Fruit fly (Drosophila melanogaster) whole organism, embryonic: Measurements from ENCODE around the gene CG5071.

Source experiments
- Adf1 ChIP-seq: fragments of 200-800 bp; sonication (Bioruptor generic); IDR thresholded peaks from 2 replicates; pipeline ENCODE4 v1.3.6; 2022; ENCODE audit warnings: missing biosample characterization, missing genetic modification characterization
- CG10267 ChIP-seq: fragments of 200-800 bp; sonication (Bioruptor generic); optimal IDR thresholded peaks from 2 replicates; lab custom pipeline; 2018; ENCODE audit warnings: missing biosample characterization, mild to moderate bottlenecking, missing genetic modification characterization, moderate library complexity
- CG11504 ChIP-seq: fragments of 200-800 bp; sonication (Bioruptor generic); optimal IDR thresholded peaks from 3 replicates; lab custom pipeline; 2019; ENCODE audit warnings: missing biosample characterization, mild to moderate bottlenecking, missing genetic modification characterization, moderate library complexity
- CG11696 ChIP-seq: fragments of 200-800 bp; sonication (Bioruptor generic); IDR thresholded peaks from 2 replicates; pipeline ENCODE4 v1.3.6; 2022; ENCODE audit warnings: missing biosample characterization, missing genetic modification characterization
- CG13296 ChIP-seq: fragments of 200-800 bp; sonication (Bioruptor generic); optimal IDR thresholded peaks from 3 replicates; lab custom pipeline; 2018; ENCODE audit warnings: missing biosample characterization, mild to moderate bottlenecking, missing genetic modification characterization
- CG14860 ChIP-seq: fragments of 200-800 bp; sonication (Bioruptor generic); IDR thresholded peaks from 3 replicates; pipeline ENCODE4 v1.3.6; 2022; ENCODE audit warnings: missing biosample characterization, missing genetic modification characterization; ENCODE audit not compliant: partially characterized antibody
- CG1529 ChIP-seq: fragments of 200-800 bp; sonication (Bioruptor generic); optimal IDR thresholded peaks from 3 replicates; lab custom pipeline; 2018; ENCODE audit warnings: missing biosample characterization, missing genetic modification characterization
- CG1602 ChIP-seq: fragments of 200-800 bp; sonication (Bioruptor generic); optimal IDR thresholded peaks from 3 replicates; lab custom pipeline; 2016; ENCODE audit warnings: missing biosample characterization, missing genetic modification characterization
- CG17186 ChIP-seq: fragments of 200-800 bp; sonication (Bioruptor generic); optimal IDR thresholded peaks from 3 replicates; lab custom pipeline; 2017; ENCODE audit warnings: missing biosample characterization, missing genetic modification reagents, missing genetic modification characterization
- CG17328 ChIP-seq: fragments of 200-800 bp; sonication (Bioruptor generic); IDR thresholded peaks from 2 replicates; pipeline ENCODE4 v1.3.6; 2022; ENCODE audit warnings: missing biosample characterization, missing genetic modification characterization
- CG17359 ChIP-seq: fragments of 200-800 bp; sonication (Bioruptor generic); optimal IDR thresholded peaks from 3 replicates; lab custom pipeline; 2018; ENCODE audit warnings: missing biosample characterization, mild to moderate bottlenecking, missing genetic modification characterization, moderate library complexity
- CG17385 ChIP-seq: fragments of 200-800 bp; sonication (Bioruptor generic); optimal IDR thresholded peaks from 3 replicates; lab custom pipeline; 2018; ENCODE audit warnings: missing biosample characterization, mild to moderate bottlenecking, missing genetic modification characterization
- CG18599 ChIP-seq: fragments of 200-800 bp; sonication (Bioruptor generic); optimal IDR thresholded peaks from 3 replicates; lab custom pipeline; 2017; ENCODE audit warnings: missing biosample characterization, missing genetic modification characterization, mild to moderate bottlenecking, moderate library complexity, missing genetic modification reagents
- CG18619 ChIP-seq: fragments of 200-800 bp; sonication (Bioruptor generic); optimal IDR thresholded peaks from 3 replicates; lab custom pipeline; 2017; ENCODE audit warnings: missing biosample characterization, mild to moderate bottlenecking, missing genetic modification characterization
- CG2202 ChIP-seq: fragments of 200-800 bp; sonication (Bioruptor generic); optimal IDR thresholded peaks from 2 replicates; lab custom pipeline; 2018; ENCODE audit warnings: missing biosample characterization, mild to moderate bottlenecking, missing genetic modification characterization
- CG3407 ChIP-seq: fragments of 200-800 bp; sonication (Bioruptor generic); optimal IDR thresholded peaks from 2 replicates; lab custom pipeline; 2018; ENCODE audit warnings: missing biosample characterization, mild to moderate bottlenecking, missing genetic modification characterization
- CG3847 ChIP-seq: fragments of 200-800 bp; sonication (Bioruptor generic); IDR thresholded peaks from 2 replicates; pipeline ENCODE4 v1.3.6; 2022; ENCODE audit warnings: missing biosample characterization, missing genetic modification characterization
- CG6254 ChIP-seq: fragments of 200-800 bp; sonication (Bioruptor generic); optimal IDR thresholded peaks from 3 replicates; lab custom pipeline; 2017; ENCODE audit warnings: mild to moderate bottlenecking, missing biosample characterization, missing genetic modification reagents, missing genetic modification characterization
- CG6654 ChIP-seq: fragments of 200-800 bp; sonication (Bioruptor generic); optimal IDR thresholded peaks from 2 replicates; lab custom pipeline; 2017; ENCODE audit warnings: missing biosample characterization, mild to moderate bottlenecking, missing genetic modification characterization
- CG6765 ChIP-seq: fragments of 200-800 bp; sonication (Bioruptor generic); optimal IDR thresholded peaks from 3 replicates; lab custom pipeline; 2017; ENCODE audit warnings: missing biosample characterization, mild to moderate bottlenecking, missing genetic modification characterization
- CG7556 ChIP-seq: fragments of 200-800 bp; sonication (Bioruptor generic); optimal IDR thresholded peaks from 2 replicates; lab custom pipeline; 2017; ENCODE audit warnings: missing biosample characterization, mild to moderate bottlenecking, missing genetic modification characterization
- CG7839 ChIP-seq: fragments of 200-800 bp; sonication (Bioruptor generic); optimal IDR thresholded peaks from 3 replicates; lab custom pipeline; 2018; ENCODE audit warnings: missing biosample characterization, mild to moderate bottlenecking, missing genetic modification characterization, moderate library complexity
- CG8944 ChIP-seq: fragments of 200-800 bp; sonication (Bioruptor generic); optimal IDR thresholded peaks from 3 replicates; lab custom pipeline; 2016; ENCODE audit warnings: missing biosample characterization, missing genetic modification characterization
- CG9817 ChIP-seq: fragments of 200-800 bp; sonication (Bioruptor generic); optimal IDR thresholded peaks from 2 replicates; lab custom pipeline; 2018; ENCODE audit warnings: missing biosample characterization, mild to moderate bottlenecking, missing genetic modification characterization, moderate library complexity
- CHES-1-like ChIP-seq: fragments of 200-800 bp; sonication (Bioruptor generic); optimal IDR thresholded peaks from 2 replicates; lab custom pipeline; 2016; ENCODE audit warnings: missing biosample characterization, missing genetic modification characterization
- Dfd ChIP-seq, 2 experiments: fragments of >200 bp; optimal IDR thresholded peaks; 2 replicates each; lab custom pipeline; 2017; ENCODE audit warnings: missing biosample characterization in 2 of 2, missing genetic modification characterization in 2 of 2
- Dip3 ChIP-seq: fragments of 200-800 bp; sonication (Bioruptor generic); optimal IDR thresholded peaks from 3 replicates; lab custom pipeline; 2016; ENCODE audit warnings: missing biosample characterization, missing genetic modification characterization
- Hr39 ChIP-seq: fragments of >200 bp; optimal IDR thresholded peaks from 2 replicates; lab custom pipeline; 2017
- Optix ChIP-seq: fragments of 200-800 bp; sonication (Bioruptor generic); IDR thresholded peaks from 3 replicates; pipeline ENCODE4 v1.3.6; 2022; ENCODE audit warnings: missing biosample characterization, missing genetic modification characterization
- Sox102F ChIP-seq: fragments of 200-800 bp; sonication (Bioruptor generic); optimal IDR thresholded peaks from 2 replicates; lab custom pipeline; 2018; ENCODE audit warnings: missing biosample characterization, mild to moderate bottlenecking, missing genetic modification characterization, moderate library complexity
- ara ChIP-seq: fragments of 200-800 bp; sonication (Bioruptor generic); IDR thresholded peaks from 2 replicates; pipeline ENCODE4 v1.3.6; 2022; ENCODE audit warnings: missing biosample characterization, missing genetic modification characterization
- ash1 ChIP-seq: fragments of 200-800 bp; sonication (Bioruptor generic); optimal IDR thresholded peaks from 2 replicates; lab custom pipeline; 2018; ENCODE audit warnings: missing biosample characterization, mild to moderate bottlenecking, missing genetic modification characterization
- ato ChIP-seq: fragments of 200-800 bp; sonication (Bioruptor generic); IDR thresholded peaks from 2 replicates; pipeline ENCODE4 v1.3.6; 2022; ENCODE audit warnings: missing biosample characterization, missing genetic modification characterization; ENCODE audit not compliant: partially characterized antibody
- bcd ChIP-seq: fragments of 200-800 bp; sonication (Bioruptor generic); optimal IDR thresholded peaks from 2 replicates; lab custom pipeline; 2017; ENCODE audit warnings: missing biosample characterization, mild to moderate bottlenecking, missing genetic modification characterization
- ci ChIP-seq: fragments of 200-800 bp; sonication (Bioruptor generic); IDR thresholded peaks from 3 replicates; pipeline ENCODE4 v1.3.6; 2022; ENCODE audit warnings: missing biosample characterization, missing genetic modification characterization
- dmrt11E ChIP-seq: fragments of 200-800 bp; sonication (Bioruptor generic); optimal IDR thresholded peaks from 3 replicates; lab custom pipeline; 2018; ENCODE audit warnings: missing biosample characterization, mild to moderate bottlenecking, missing genetic modification characterization, moderate library complexity
- fd102C ChIP-seq: fragments of 200-800 bp; sonication (Bioruptor generic); optimal IDR thresholded peaks from 2 replicates; lab custom pipeline; 2018; ENCODE audit warnings: missing biosample characterization, mild to moderate bottlenecking, missing genetic modification characterization, moderate library complexity
- fu2 ChIP-seq: fragments of 200-800 bp; sonication (Bioruptor generic); optimal IDR thresholded peaks from 2 replicates; lab custom pipeline; 2016; ENCODE audit warnings: missing biosample characterization, missing genetic modification characterization
- gcm2 ChIP-seq: fragments of 200-800 bp; sonication (Bioruptor generic); optimal IDR thresholded peaks from 2 replicates; lab custom pipeline; 2016; ENCODE audit warnings: missing biosample characterization, missing genetic modification characterization
- hbn ChIP-seq: fragments of 200-800 bp; sonication (Bioruptor generic); IDR thresholded peaks from 2 replicates; pipeline ENCODE4 v1.3.6; 2022; ENCODE audit warnings: missing biosample characterization, missing genetic modification characterization; ENCODE audit not compliant: partially characterized antibody
- insv ChIP-seq, 2 experiments: fragments of 200-800 bp; sonication (Bioruptor generic); optimal IDR thresholded peaks; 3 replicates each; lab custom pipeline; 2016 to 2018; ENCODE audit warnings: missing biosample characterization in 2 of 2, missing genetic modification characterization in 2 of 2
- nerfin-1 ChIP-seq: fragments of 200-800 bp; sonication (Bioruptor generic); optimal IDR thresholded peaks from 3 replicates; lab custom pipeline; 2019; ENCODE audit warnings: missing biosample characterization, mild to moderate bottlenecking, missing genetic modification characterization, moderate library complexity
- nmo ChIP-seq: fragments of 200-800 bp; sonication (Bioruptor generic); optimal IDR thresholded peaks from 2 replicates; lab custom pipeline; 2018; ENCODE audit warnings: missing biosample characterization, mild to moderate bottlenecking, missing genetic modification characterization, moderate library complexity
- pb ChIP-seq: fragments of 200-800 bp; sonication (Bioruptor generic); optimal IDR thresholded peaks from 3 replicates; lab custom pipeline; 2016; ENCODE audit warnings: missing biosample characterization, missing genetic modification characterization
- so ChIP-seq: fragments of 200-800 bp; sonication (Bioruptor generic); IDR thresholded peaks from 3 replicates; pipeline ENCODE4 v1.3.6; 2022; ENCODE audit warnings: missing biosample characterization, missing genetic modification characterization
- sob ChIP-seq: fragments of 200-800 bp; sonication (Bioruptor generic); IDR thresholded peaks from 2 replicates; pipeline ENCODE4 v1.3.6; 2022; ENCODE audit warnings: missing biosample characterization, missing genetic modification characterization
- ssp ChIP-seq: fragments of 200-800 bp; sonication (Bioruptor generic); IDR thresholded peaks from 2 replicates; pipeline ENCODE4 v1.3.6; 2022; ENCODE audit warnings: missing biosample characterization, missing genetic modification characterization
- z ChIP-seq: fragments of 200-800 bp; sonication (Bioruptor generic); IDR thresholded peaks from 3 replicates; pipeline ENCODE4 v1.3.6; 2022; ENCODE audit warnings: missing biosample characterization, missing genetic modification characterization
- zfh2 ChIP-seq: fragments of 200-800 bp; sonication (Bioruptor generic); optimal IDR thresholded peaks from 2 replicates; lab custom pipeline; 2016; ENCODE audit warnings: missing biosample characterization, missing genetic modification characterization

The CG5071 gene

dm6 chr3R:25623800-25624791 lies 5.9 kb downstream of the CG5071 start, which contains the start of gene Npl4 (continued):
- no peak for TF ChIP-seq CHES-1-like
- no peak for TF ChIP-seq CG3407
- TF ChIP-seq dmrt11E (tag; lab: Kevin White, UChicago) = peak; percentile 50
- TF ChIP-seq sob (GFP tag; lab: Robert Waterston, UW) = 0 out of 2 replicates have a peak, but pooled peaks have one; percentile 11
- TF ChIP-seq z (GFP tag; lab: Robert Waterston, UW) = no peak
- no peak for TF ChIP-seq Optix (GFP tag; lab: Robert Waterston, UW)
- no peak for TF ChIP-seq CG11696 (GFP tag; lab: Robert Waterston, UW)
- TF ChIP-seq CG18619 (GFP tag; lab: Kevin White, UChicago) = no peak
- TF ChIP-seq CG7556 = no peak
- no peak for TF ChIP-seq Dip3 (GFP tag; lab: Kevin White, UChicago)
- TF ChIP-seq pb (GFP tag; lab: Kevin White, UChicago) = no peak
- TF ChIP-seq CG18599 (GFP tag; lab: Kevin White, UChicago) = no peak
- TF ChIP-seq gcm2 (GFP tag; lab: Kevin White, UChicago) = no peak
- no peak for TF ChIP-seq ash1
- TF ChIP-seq hbn (GFP tag; lab: Robert Waterston, UW) = peak; percentile 85
- TF ChIP-seq CG13296 (GFP tag; lab: Kevin White, UChicago) = no peak
- TF ChIP-seq ara (GFP tag; lab: Robert Waterston, UW) = no peak; the same call in 1 of the 2 replicates
- TF ChIP-seq ci (GFP tag; lab: Robert Waterston, UW) = 0 out of 3 replicates have a peak, but pooled peaks have one; percentile 5
- no peak for TF ChIP-seq CG6765
- no peak for TF ChIP-seq CG7839
- TF ChIP-seq Adf1 (GFP tag; lab: Robert Waterston, UW) = no peak
- no peak for TF ChIP-seq fu2
- no peak for TF ChIP-seq CG9817
- TF ChIP-seq nerfin-1 (tag; lab: Kevin White, UChicago) = no peak
- no peak for TF ChIP-seq nmo (GFP tag; lab: Kevin White, UChicago)
- TF ChIP-seq CG6654 (GFP tag; lab: Kevin White, UChicago) = no peak
- TF ChIP-seq ssp = no peak
- no peak for TF ChIP-seq zfh2
- TF ChIP-seq CG8944 (GFP tag; lab: Kevin White, UChicago) = no peak
- TF ChIP-seq fd102C (GFP tag; lab: Kevin White, UChicago) = no peak
- TF ChIP-seq Dfd (GFP tag; optimal IDR thresholded peaks at IDR 0.05; lab: Kevin White, UChicago) = no peak
- no peak for TF ChIP-seq CG2202 (tag; lab: Kevin White, UChicago)
- no peak for TF ChIP-seq so (GFP tag; lab: Robert Waterston, UW)
- TF ChIP-seq bcd = no peak
- TF ChIP-seq CG17385 (GFP tag; lab: Kevin White, UChicago) = peak; percentile 2
- no peak for TF ChIP-seq CG1529
- no peak for TF ChIP-seq CG17328
- peak; percentile 91 for TF ChIP-seq CG14860 (GFP tag; lab: Robert Waterston, UW)
- TF ChIP-seq Sox102F (GFP tag; lab: Kevin White, UChicago) = peak; percentile 26
- TF ChIP-seq CG1602 (GFP tag; lab: Kevin White, UChicago) = peak; percentile 20
- no peak for TF ChIP-seq Hr39
- peak; percentile 28 for TF ChIP-seq CG10267 (tag; lab: Kevin White, UChicago)
- no peak for TF ChIP-seq CG11504
- no peak for TF ChIP-seq CG6254 (GFP tag; lab: Kevin White, UChicago)
- TF ChIP-seq CG17186 (GFP tag; lab: Kevin White, UChicago) = peak; percentile 32
- TF ChIP-seq CG3847 (GFP tag; lab: Robert Waterston, UW) = no peak
- TF ChIP-seq CG17359 (tag; lab: Kevin White, UChicago) = no peak
- TF ChIP-seq ato (GFP tag; lab: Robert Waterston, UW) = peak; percentile 98
- no peak for TF ChIP-seq insv (GFP tag; optimal IDR thresholded peaks at IDR 0.05; lab: Kevin White, UChicago)
